Fruit fly (Drosophila melanogaster) whole organism, embryonic: ENCODE data around the gene CG10984.

ENCODE experiments used
- Awh ChIP-seq: fragments of 200-800 bp; sonication (Bioruptor generic); IDR thresholded peaks from 2 replicates; pipeline ENCODE4, ENCODE4 v1.3.6; 2022; ENCODE audit warnings: missing biosample characterization, missing genetic modification characterization
- CG1024 ChIP-seq: fragments of 200-800 bp; sonication (Bioruptor generic); IDR thresholded peaks from 2 replicates; pipeline ENCODE4 v1.3.6; 2022; ENCODE audit warnings: missing biosample characterization, missing genetic modification characterization
- CG11504 ChIP-seq: fragments of 200-800 bp; sonication (Bioruptor generic); optimal IDR thresholded peaks from 3 replicates; lab custom pipeline; 2019; ENCODE audit warnings: missing biosample characterization, mild to moderate bottlenecking, missing genetic modification characterization, moderate library complexity
- CG12104 ChIP-seq: fragments of 200-800 bp; sonication (Bioruptor generic); optimal IDR thresholded peaks from 3 replicates; lab custom pipeline; 2016; ENCODE audit warnings: missing biosample characterization, missing genetic modification characterization
- CG12155 ChIP-seq: fragments of 200-800 bp; sonication (Bioruptor generic); optimal IDR thresholded peaks from 3 replicates; lab custom pipeline; 2016; ENCODE audit warnings: missing biosample characterization, missing genetic modification characterization
- CG12299 ChIP-seq: fragments of 200-800 bp; sonication (Bioruptor generic); optimal IDR thresholded peaks from 2 replicates; lab custom pipeline; 2018; ENCODE audit warnings: missing biosample characterization, mild to moderate bottlenecking, missing genetic modification characterization
- CG13287 ChIP-seq: fragments of 200-800 bp; sonication (Bioruptor generic); IDR thresholded peaks from 2 replicates; pipeline ENCODE4 v1.3.6; 2022; ENCODE audit warnings: missing biosample characterization, missing genetic modification characterization; ENCODE audit not compliant: partially characterized antibody
- CG18476 ChIP-seq: fragments of 200-800 bp; sonication (Bioruptor generic); optimal IDR thresholded peaks from 2 replicates; lab custom pipeline; 2016; ENCODE audit warnings: missing biosample characterization, mild to moderate bottlenecking, missing genetic modification characterization
- CG2129 ChIP-seq: fragments of 200-800 bp; sonication (Bioruptor generic); IDR thresholded peaks from 2 replicates; pipeline ENCODE4 v1.3.6; 2022; ENCODE audit warnings: missing biosample characterization, missing genetic modification characterization; ENCODE audit not compliant: partially characterized antibody
- CG3065 ChIP-seq: fragments of 200-800 bp; sonication (Bioruptor generic); optimal IDR thresholded peaks from 2 replicates; lab custom pipeline; 2016; ENCODE audit warnings: missing biosample characterization, missing genetic modification characterization
- CG33557 ChIP-seq: fragments of 200-800 bp; sonication (Bioruptor generic); optimal IDR thresholded peaks from 2 replicates; lab custom pipeline; 2019; ENCODE audit warnings: missing biosample characterization, mild to moderate bottlenecking, missing genetic modification characterization, moderate library complexity
- CG4424 ChIP-seq: fragments of 200-800 bp; sonication (Bioruptor generic); optimal IDR thresholded peaks from 3 replicates; lab custom pipeline; 2016; ENCODE audit warnings: missing biosample characterization, missing genetic modification characterization
- CG4617 ChIP-seq: fragments of 200-800 bp; sonication (Bioruptor generic); optimal IDR thresholded peaks from 3 replicates; lab custom pipeline; 2016; ENCODE audit warnings: missing biosample characterization, missing genetic modification characterization, borderline replicate concordance
- CG6689 ChIP-seq: fragments of 200-800 bp; sonication (Bioruptor generic); IDR thresholded peaks from 2 replicates; pipeline ENCODE4 v1.3.6; 2022; ENCODE audit warnings: missing biosample characterization, missing genetic modification characterization
- CG7372 ChIP-seq: fragments of 200-800 bp; sonication (Bioruptor generic); IDR thresholded peaks from 2 replicates; pipeline ENCODE4 v1.3.6; 2022; ENCODE audit warnings: missing biosample characterization, missing genetic modification characterization
- CG8089 ChIP-seq: fragments of 200-800 bp; sonication (Bioruptor generic); optimal IDR thresholded peaks from 3 replicates; lab custom pipeline; 2016; ENCODE audit warnings: missing biosample characterization, missing genetic modification characterization
- CG9817 ChIP-seq: fragments of 200-800 bp; sonication (Bioruptor generic); optimal IDR thresholded peaks from 2 replicates; lab custom pipeline; 2018; ENCODE audit warnings: missing biosample characterization, mild to moderate bottlenecking, missing genetic modification characterization, moderate library complexity
- Doc3 ChIP-seq: fragments of 200-800 bp; sonication (Bioruptor generic); IDR thresholded peaks from 3 replicates; pipeline ENCODE4 v1.3.6; 2022; ENCODE audit warnings: missing biosample characterization, missing genetic modification characterization; ENCODE audit not compliant: partially characterized antibody
- Dp ChIP-seq: fragments of 200-800 bp; sonication (Bioruptor generic); optimal IDR thresholded peaks from 2 replicates; lab custom pipeline; 2018; ENCODE audit warnings: missing biosample characterization, mild to moderate bottlenecking, missing genetic modification characterization, moderate library complexity
- H2.0 ChIP-seq: fragments of 200-800 bp; sonication (Bioruptor generic); IDR thresholded peaks from 2 replicates; pipeline ENCODE4 v1.3.6; 2022; ENCODE audit warnings: missing biosample characterization, missing genetic modification characterization
- HmgZ ChIP-seq: fragments of 200-800 bp; sonication (Bioruptor generic); optimal IDR thresholded peaks from 2 replicates; lab custom pipeline; 2018; ENCODE audit warnings: missing biosample characterization, mild to moderate bottlenecking, missing genetic modification characterization
- Hr78 ChIP-seq, 2 experiments: fragments of 200-800 bp in 1 of 2; fragments of >200 bp in 1 of 2; sonication (Bioruptor generic) in 1 of 2; optimal IDR thresholded peaks; 2 replicates each; lab custom pipeline; 2017 to 2019; ENCODE audit warnings: missing biosample characterization in 2 of 2, missing genetic modification characterization in 2 of 2, mild to moderate bottlenecking in 1 of 2, moderate library complexity in 1 of 2
- Kr ChIP-seq: fragments of 200-800 bp; sonication (Bioruptor generic); optimal IDR thresholded peaks from 2 replicates; lab custom pipeline; 2017; ENCODE audit warnings: missing biosample characterization, mild to moderate bottlenecking, missing genetic modification characterization
- NC2β ChIP-seq: fragments of 200-800 bp; sonication (Bioruptor generic); optimal IDR thresholded peaks from 2 replicates; lab custom pipeline; 2016; ENCODE audit warnings: missing biosample characterization, missing genetic modification characterization
- Opbp ChIP-seq: fragments of 200-800 bp; sonication (Bioruptor generic); IDR thresholded peaks from 3 replicates; pipeline ENCODE4 v1.3.6; 2022; ENCODE audit warnings: missing biosample characterization, missing genetic modification characterization; ENCODE audit not compliant: partially characterized antibody
- Ptx1 ChIP-seq: fragments of 200-800 bp; sonication (Bioruptor generic); IDR thresholded peaks from 2 replicates; pipeline ENCODE4 v1.3.6; 2022; ENCODE audit warnings: missing biosample characterization, missing genetic modification characterization
- Scr ChIP-seq: fragments of 200-800 bp; sonication (Bioruptor generic); IDR thresholded peaks from 2 replicates; pipeline ENCODE4 v1.3.6; 2022; ENCODE audit warnings: missing biosample characterization, missing genetic modification characterization; ENCODE audit not compliant: partially characterized antibody
- Sin3A ChIP-seq: fragments of >200 bp; optimal IDR thresholded peaks from 2 replicates; lab custom pipeline; 2018
- Sry-δ ChIP-seq: fragments of 200-800 bp; sonication (Bioruptor generic); optimal IDR thresholded peaks from 2 replicates; lab custom pipeline; 2016; ENCODE audit warnings: missing biosample characterization, missing genetic modification characterization
- Xbp1 ChIP-seq: fragments of 200-800 bp; sonication (Bioruptor generic); optimal IDR thresholded peaks from 3 replicates; lab custom pipeline; 2016; ENCODE audit warnings: missing biosample characterization, mild to moderate bottlenecking, missing genetic modification characterization
- cas ChIP-seq: fragments of 200-800 bp; sonication (Bioruptor generic); IDR thresholded peaks from 2 replicates; pipeline ENCODE4 v1.3.6; 2022; ENCODE audit warnings: missing biosample characterization, missing genetic modification characterization
- caup ChIP-seq: fragments of 200-800 bp; sonication (Bioruptor generic); optimal IDR thresholded peaks from 3 replicates; lab custom pipeline; 2017; ENCODE audit warnings: missing biosample characterization, mild to moderate bottlenecking, missing genetic modification characterization, moderate library complexity; ENCODE audit not compliant: severe bottlenecking
- cg ChIP-seq: fragments of 200-800 bp; sonication (Bioruptor generic); optimal IDR thresholded peaks from 3 replicates; lab custom pipeline; 2019; ENCODE audit warnings: missing biosample characterization, mild to moderate bottlenecking, missing genetic modification characterization, moderate library complexity
- dan ChIP-seq: fragments of 200-800 bp; sonication (Bioruptor generic); IDR thresholded peaks from 2 replicates; pipeline ENCODE4 v1.3.6; 2022; ENCODE audit warnings: missing biosample characterization, missing genetic modification characterization
- dimm ChIP-seq: fragments of 200-800 bp; sonication (Bioruptor generic); IDR thresholded peaks from 2 replicates; pipeline ENCODE4 v1.3.6; 2022; ENCODE audit warnings: missing biosample characterization, missing genetic modification characterization
- eve ChIP-seq, 2 experiments: fragments of >200 bp; optimal IDR thresholded peaks; 2 replicates each; lab custom pipeline; 2017; ENCODE audit warnings: missing biosample characterization in 2 of 2, missing genetic modification characterization in 2 of 2
- gfzf ChIP-seq: fragments of 200-800 bp; sonication (Bioruptor generic); optimal IDR thresholded peaks from 2 replicates; lab custom pipeline; 2016; ENCODE audit warnings: missing biosample characterization, mild to moderate bottlenecking, missing genetic modification characterization, moderate library complexity
- her ChIP-seq: fragments of 200-800 bp; sonication (Bioruptor generic); optimal IDR thresholded peaks from 2 replicates; lab custom pipeline; 2016; ENCODE audit warnings: missing biosample characterization, missing genetic modification characterization
- luna ChIP-seq: fragments of 200-800 bp; sonication (Bioruptor generic); optimal IDR thresholded peaks from 2 replicates; lab custom pipeline; 2016; ENCODE audit warnings: missing biosample characterization, missing genetic modification characterization
- phol ChIP-seq: fragments of 200-800 bp; sonication (Bioruptor generic); optimal IDR thresholded peaks from 3 replicates; lab custom pipeline; 2018; ENCODE audit warnings: missing biosample characterization, mild to moderate bottlenecking, missing genetic modification characterization, moderate library complexity
- pita ChIP-seq: fragments of 200-800 bp; sonication (Bioruptor generic); optimal IDR thresholded peaks from 2 replicates; lab custom pipeline; 2017; ENCODE audit warnings: missing biosample characterization, mild to moderate bottlenecking, missing genetic modification characterization
- prd ChIP-seq, 3 experiments: fragments of >200 bp in 2 of 3; fragments of 200-800 bp in 1 of 3; sonication (Bioruptor generic) in 1 of 3; optimal IDR thresholded peaks in 2 of 3; IDR thresholded peaks in 1 of 3; 2 replicates in 2 of 3; 3 replicates in 1 of 3; pipeline versions ENCODE4 v1.3.6 to Lab custom; 2017 to 2022; ENCODE audit warnings: missing biosample characterization in 1 of 3, missing genetic modification characterization in 1 of 3
- pros ChIP-seq: fragments of 200-800 bp; sonication (Bioruptor generic); optimal IDR thresholded peaks from 3 replicates; lab custom pipeline; 2019; ENCODE audit warnings: missing biosample characterization, mild to moderate bottlenecking, missing genetic modification characterization, moderate library complexity
- unpg ChIP-seq: fragments of 200-800 bp; sonication (Bioruptor generic); optimal IDR thresholded peaks from 3 replicates; lab custom pipeline; 2018; ENCODE audit warnings: missing biosample characterization, mild to moderate bottlenecking, missing genetic modification characterization, moderate library complexity
- usp ChIP-seq: fragments of >200 bp; optimal IDR thresholded peaks from 2 replicates; lab custom pipeline; 2017; ENCODE audit warnings: missing biosample characterization, missing genetic modification characterization
- vnd ChIP-seq: fragments of 200-800 bp; sonication (Bioruptor generic); IDR thresholded peaks from 3 replicates; pipeline ENCODE4 v1.3.6; 2022; ENCODE audit warnings: missing biosample characterization, missing genetic modification characterization; ENCODE audit not compliant: partially characterized antibody
- wor ChIP-seq: fragments of 200-800 bp; sonication (Bioruptor generic); IDR thresholded peaks from 2 replicates; pipeline ENCODE4 v1.3.6; 2022; ENCODE audit warnings: missing biosample characterization, missing genetic modification characterization

CG10984 gene

DNA sequence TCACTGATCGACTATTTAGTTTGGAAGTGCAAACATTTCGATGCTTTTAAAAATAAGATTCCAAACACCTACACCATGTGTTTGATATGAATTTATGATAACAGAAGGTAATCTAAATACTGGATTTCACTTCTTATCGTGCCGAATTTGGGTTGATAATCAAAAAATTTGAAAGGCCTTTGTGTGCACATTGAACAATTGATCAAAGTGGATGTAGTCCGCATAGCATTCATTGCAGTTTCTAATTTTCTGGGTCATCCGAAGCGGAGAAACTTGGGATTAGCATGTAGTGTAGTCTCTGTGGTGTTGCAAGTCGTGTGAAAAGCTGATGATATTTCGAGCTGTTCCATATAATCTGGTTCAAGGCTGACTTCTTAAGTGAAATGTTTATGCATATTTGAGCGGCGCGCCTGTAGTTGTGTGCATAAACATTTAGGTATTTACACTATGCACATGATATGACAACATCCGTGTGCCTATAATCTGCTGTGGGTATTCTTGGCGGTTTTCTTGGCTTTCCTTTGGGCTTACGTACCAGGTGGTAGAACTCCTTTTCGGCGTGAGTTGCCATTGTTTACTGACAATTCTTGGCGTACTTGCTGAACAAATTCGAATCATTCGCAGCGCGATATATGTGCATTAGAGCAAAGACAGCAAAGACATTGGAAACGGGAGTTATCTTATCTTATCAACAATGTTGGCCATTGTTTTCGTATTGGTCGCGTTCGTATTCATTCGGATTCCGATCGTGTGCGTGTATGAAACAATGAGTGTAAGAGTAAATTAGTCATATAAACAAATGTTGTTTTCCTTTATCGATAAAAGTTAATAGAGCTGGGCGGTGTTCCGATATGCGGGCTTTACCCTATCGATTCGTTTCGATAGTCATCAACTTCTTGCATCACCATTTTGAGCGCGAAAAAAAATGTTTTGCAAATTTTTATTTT lies 23.1 kb downstream of the CG10984 start, which contains the start of gene Hip1 (continued):
- no peak for TF ChIP-seq Ptx1 (GFP tag; lab: Robert Waterston, UW)
- TF ChIP-seq Awh, result peak; percentile 53; the same call in 1 of the 2 replicates
- TF ChIP-seq Scr (GFP tag; lab: Robert Waterston, UW), result peak; percentile 88
- TF ChIP-seq CG12299 (tag; lab: Kevin White, UChicago), result peak; percentile 43
- peak; percentile 95 for TF ChIP-seq CG13287 (GFP tag; lab: Robert Waterston, UW)
- TF ChIP-seq vnd (GFP tag; lab: Robert Waterston, UW), result peak; percentile 82
- TF ChIP-seq cg (GFP tag; lab: Kevin White, UChicago), result peak; percentile 57
- TF ChIP-seq caup (GFP tag; lab: Kevin White, UChicago), result no peak
- TF ChIP-seq Kr (GFP tag; lab: Kevin White, UChicago), result no peak
- peak; percentile 83 for TF ChIP-seq Doc3 (GFP tag; lab: Robert Waterston, UW)
- peak in 1 of 2 experiments; percentile 67 for TF ChIP-seq eve (GFP tag; optimal IDR thresholded peaks at IDR 0.05; lab: Kevin White, UChicago)
- TF ChIP-seq Xbp1, result no peak
- peak; percentile 15 for TF ChIP-seq gfzf
- TF ChIP-seq CG18476, result no peak
- no peak for TF ChIP-seq CG11504 (tag; lab: Kevin White, UChicago)
- peak; percentile 13 for TF ChIP-seq Sin3A
- peak; percentile 95 for TF ChIP-seq Sry-δ
- no peak for TF ChIP-seq cas (GFP tag; lab: Robert Waterston, UW)
- TF ChIP-seq, all 482 proteins: peak for 60

DNA sequence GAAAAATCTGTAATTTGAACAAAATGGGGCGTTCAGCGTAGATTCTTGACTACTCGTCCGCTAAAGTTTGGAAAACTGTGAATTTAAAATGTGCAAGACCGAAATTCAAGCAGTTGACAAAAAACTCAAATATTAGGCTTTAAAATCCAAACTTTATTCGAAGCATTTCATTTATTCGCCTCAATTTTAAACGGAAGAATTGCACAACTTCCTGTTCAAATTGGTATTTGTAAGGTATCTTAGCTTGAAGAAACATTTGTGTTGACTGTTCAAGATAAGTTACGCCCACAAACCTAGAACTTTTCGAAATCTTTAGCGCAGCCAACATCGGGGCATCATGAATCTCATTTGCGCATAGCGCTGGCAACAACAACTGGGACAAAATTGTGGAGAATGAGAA lies 28.7 kb downstream of the CG10984 start, which contains the start of gene CG32106:
CG32106 (minus strand) TSS at position 101 of the 400 bp plus-strand sequence.
- TF ChIP-seq wor (GFP tag; lab: Robert Waterston, UW) (no peak), CG8089 (GFP tag; lab: Kevin White, UChicago) (no peak), unpg (no peak), CG9817 (tag; lab: Kevin White, UChicago) (no peak), Hr78 (GFP tag; optimal IDR thresholded peaks at IDR 0.05; lab: Kevin White, UChicago) (no peak), pita (GFP tag; lab: Kevin White, UChicago) (no peak), H2.0 (no peak), CG7372 (no peak), luna (GFP tag; lab: Kevin White, UChicago) (no peak), CG33557 (GFP tag; lab: Kevin White, UChicago) (no peak), CG2129 (GFP tag; lab: Robert Waterston, UW) (no peak), usp (GFP tag; lab: Kevin White, UChicago) (no peak), Opbp (GFP tag; lab: Robert Waterston, UW) (no peak), pros (GFP tag; lab: Kevin White, UChicago) (no peak), Doc3 (GFP tag; lab: Robert Waterston, UW) (no peak), Dp (no peak), CG12155 (GFP tag; lab: Kevin White, UChicago) (no peak), CG4617 (GFP tag; lab: Kevin White, UChicago) (no peak)

DNA sequence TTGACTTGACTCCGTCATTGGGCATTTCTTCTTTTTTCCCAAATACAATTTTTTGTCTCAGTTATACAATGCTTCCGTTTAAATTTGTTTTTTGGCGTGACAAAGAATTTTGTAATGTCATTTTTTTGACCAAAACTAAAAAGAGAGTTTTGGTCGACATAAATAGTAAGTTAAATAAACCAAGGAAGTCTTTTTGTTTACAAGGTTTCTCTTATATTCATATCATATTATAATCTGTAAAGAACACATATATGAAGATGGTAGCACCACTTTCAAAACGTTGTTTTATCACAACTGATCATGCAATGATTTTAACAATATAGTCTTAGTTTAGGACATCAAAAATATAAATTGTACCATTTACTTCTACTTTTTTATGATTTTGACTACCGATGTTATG lies 31.1 kb downstream of the CG10984 start, which contains the start of the genes CG10969 and CG17666:
CG10969 (minus strand) TSS at position 101 of the 400 bp plus-strand sequence.
CG17666 (plus strand) TSS at position 329 of the 400 bp plus-strand sequence.
- TF ChIP-seq CG6689, result no peak
- TF ChIP-seq dan (GFP tag; lab: Robert Waterston, UW), result no peak
- no peak for TF ChIP-seq phol (tag; lab: Kevin White, UChicago)
- no peak for TF ChIP-seq CG3065
- TF ChIP-seq her, result no peak
- no peak for TF ChIP-seq prd (optimal IDR thresholded peaks at IDR 0.05; lab: Kevin White, UChicago)
- TF ChIP-seq prd (GFP tag; IDR thresholded peaks at IDR 0.05; lab: Robert Waterston, UW), result no peak
- no peak for TF ChIP-seq HmgZ (tag; lab: Kevin White, UChicago)
- no peak for TF ChIP-seq NC2β
- no peak for TF ChIP-seq dimm (GFP tag; lab: Robert Waterston, UW)
- TF ChIP-seq CG1024 (GFP tag; lab: Robert Waterston, UW), result no peak
- no peak for TF ChIP-seq CG4424
- no peak for TF ChIP-seq CG12104 (GFP tag; lab: Kevin White, UChicago)
- no peak for TF ChIP-seq Sry-δ
